Fruit fly (Drosophila melanogaster): ENCODE data around the gene CG13022.

Gene CG13022

DNA sequence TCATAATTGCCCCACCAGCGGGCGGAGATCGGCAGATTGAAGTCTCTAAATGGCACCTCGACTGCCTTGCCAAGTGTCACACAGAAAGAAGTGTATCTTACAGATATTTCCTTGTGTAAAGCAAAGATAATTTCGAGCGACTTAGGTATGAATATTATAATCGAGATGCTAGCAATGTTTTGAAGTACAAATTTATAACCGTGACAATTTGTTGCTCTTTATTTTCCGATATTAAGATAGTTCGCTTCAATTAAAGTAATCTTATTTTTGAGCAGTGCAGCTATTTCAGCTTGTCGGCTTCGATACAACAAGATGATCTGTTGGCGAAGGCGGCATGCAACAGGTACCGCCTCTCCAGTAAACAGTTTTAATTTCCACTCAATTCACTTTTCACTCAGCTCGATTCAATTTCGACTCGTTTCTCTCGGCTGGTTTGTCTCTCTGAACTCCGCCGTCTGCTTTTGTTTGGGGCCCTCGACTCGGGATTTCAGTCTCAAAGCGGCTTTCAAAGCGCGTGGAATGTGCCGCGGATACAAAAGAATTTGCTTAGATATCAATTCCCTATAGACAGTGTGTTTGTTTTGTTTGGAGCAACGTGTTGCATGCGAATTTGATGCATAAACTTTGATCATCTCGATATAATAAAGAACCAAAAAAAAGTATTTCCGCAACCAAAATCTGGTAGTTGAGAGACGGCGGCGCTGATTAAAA lies 22.8 kb downstream of the CG13022 start (continued):
- TF ChIP-seq OdsH (GFP tag; optimal IDR thresholded peaks at IDR 0.05) (no peak), Myc (optimal IDR thresholded peaks at IDR 0.05) (no peak), Vsx2 (GFP tag; optimal IDR thresholded peaks at IDR 0.05; ENCODE audit: partially characterized antibody) (no peak), Mio (GFP tag; optimal IDR thresholded peaks at IDR 0.05) (no peak), CG9705 (GFP tag; optimal IDR thresholded peaks at IDR 0.05) (no peak), dsf (GFP tag; optimal IDR thresholded peaks at IDR 0.05; ENCODE audit: borderline replicate concordance) (no peak)

dm6 chr3L:16914113-16914512 lies 24.6 kb downstream of the CG13022 start:
- TF ChIP-seq br (GFP tag; optimal IDR thresholded peaks at IDR 0.05) = peak; percentile 36
- TF ChIP-seq rgr (GFP tag; optimal IDR thresholded peaks at IDR 0.05) = peak; percentile 46
- no peak for TF ChIP-seq fru (GFP tag; optimal IDR thresholded peaks at IDR 0.05)
- TF ChIP-seq CG9705 (GFP tag; optimal IDR thresholded peaks at IDR 0.05) = no peak
- peak; percentile 85 for TF ChIP-seq Hr83 (GFP tag; optimal IDR thresholded peaks at IDR 0.05; ENCODE audit: poor library complexity, severe bottlenecking)
- peak; percentile 22 for TF ChIP-seq CrebA (GFP tag; optimal IDR thresholded peaks at IDR 0.05; ENCODE audit: borderline replicate concordance)
- TF ChIP-seq foxo (GFP tag; optimal IDR thresholded peaks at IDR 0.05) = peak in 1 of 2 experiments; percentile 14
- TF ChIP-seq Hnf4 (GFP tag; optimal IDR thresholded peaks at IDR 0.05) = no peak
- TF ChIP-seq Dif (GFP tag; optimal IDR thresholded peaks at IDR 0.05; ENCODE audit: partially characterized antibody) = no peak
- TF ChIP-seq CG32264 (GFP tag; optimal IDR thresholded peaks at IDR 0.05) = peak; percentile 15
- TF ChIP-seq lola (GFP tag; optimal IDR thresholded peaks at IDR 0.05) = no peak
- TF ChIP-seq Sp1 (GFP tag; optimal IDR thresholded peaks at IDR 0.05) = peak; percentile 4
- TF ChIP-seq h (GFP tag; optimal IDR thresholded peaks at IDR 0.05) = peak; percentile 60
- peak; percentile 37 for TF ChIP-seq OdsH (GFP tag; optimal IDR thresholded peaks at IDR 0.05)

dm6 chr3L:16910466-16910865 lies 28.3 kb downstream of the CG13022 start:
- TF ChIP-seq psq (GFP tag; optimal IDR thresholded peaks at IDR 0.05) = no peak
- no peak for TF ChIP-seq usp (GFP tag; optimal IDR thresholded peaks at IDR 0.05)
- TF ChIP-seq Myc (optimal IDR thresholded peaks at IDR 0.05) = no peak
- no peak for TF ChIP-seq GATAd (GFP tag; optimal IDR thresholded peaks at IDR 0.05)
- TF ChIP-seq tai (GFP tag; optimal IDR thresholded peaks at IDR 0.05) = no peak
- TF ChIP-seq jim (GFP tag; optimal IDR thresholded peaks at IDR 0.05) = no peak
- no peak for TF ChIP-seq foxo (GFP tag; optimal IDR thresholded peaks at IDR 0.05)
- no peak for TF ChIP-seq Dfd (GFP tag; optimal IDR thresholded peaks at IDR 0.05)
- no peak for TF ChIP-seq h (GFP tag; optimal IDR thresholded peaks at IDR 0.05)
- no peak for TF ChIP-seq fru (GFP tag; optimal IDR thresholded peaks at IDR 0.05)
- TF ChIP-seq Abd-B (GFP tag; optimal IDR thresholded peaks at IDR 0.05) = no peak
- TF ChIP-seq lola (GFP tag; optimal IDR thresholded peaks at IDR 0.05) = no peak
- no peak for TF ChIP-seq rgr (GFP tag; optimal IDR thresholded peaks at IDR 0.05)
- TF ChIP-seq Hnf4 (GFP tag; optimal IDR thresholded peaks at IDR 0.05) = no peak
- no peak for TF ChIP-seq ey (GFP tag; optimal IDR thresholded peaks at IDR 0.05)
- no peak for TF ChIP-seq Sp1 (GFP tag; optimal IDR thresholded peaks at IDR 0.05)

dm6 chr3L:16896408-16896807 lies 42.3 kb downstream of the CG13022 start:
- TF ChIP-seq Abd-B (GFP tag; optimal IDR thresholded peaks at IDR 0.05) = no peak
- TF ChIP-seq CG9705 (GFP tag; optimal IDR thresholded peaks at IDR 0.05) = no peak
- TF ChIP-seq sage (GFP tag; optimal IDR thresholded peaks at IDR 0.05) = no peak
- no peak for TF ChIP-seq Vsx2 (GFP tag; optimal IDR thresholded peaks at IDR 0.05; ENCODE audit: partially characterized antibody)
- no peak for TF ChIP-seq h (GFP tag; optimal IDR thresholded peaks at IDR 0.05)
- TF ChIP-seq N (GFP tag; optimal IDR thresholded peaks at IDR 0.05) = no peak
- no peak for TF ChIP-seq OdsH (GFP tag; optimal IDR thresholded peaks at IDR 0.05)
- TF ChIP-seq fru (GFP tag; optimal IDR thresholded peaks at IDR 0.05) = no peak
- no peak for TF ChIP-seq brk (GFP tag; optimal IDR thresholded peaks at IDR 0.05)
- TF ChIP-seq br (GFP tag; optimal IDR thresholded peaks at IDR 0.05) = no peak
- no peak for TF ChIP-seq dl (GFP tag; optimal IDR thresholded peaks at IDR 0.05; ENCODE audit: insufficient read depth in 1 of 2, partially characterized antibody in 2 of 2)
- TF ChIP-seq dmrt93B (GFP tag; optimal IDR thresholded peaks at IDR 0.05) = no peak
- TF ChIP-seq Dif (GFP tag; optimal IDR thresholded peaks at IDR 0.05; ENCODE audit: partially characterized antibody) = no peak
- TF ChIP-seq GATAd (GFP tag; optimal IDR thresholded peaks at IDR 0.05) = no peak

All from whole organism, wandering third instar larva.